Worm (Caenorhabditis elegans) whole organism, early embryonic: Measurements from ENCODE around the gene npr-31.

Experiments
- B0310.2 ChIP-seq: sonication (generic microtip); optimal IDR thresholded peaks from 2 replicates; lab custom pipeline; 2016; ENCODE audit warnings: mild to moderate bottlenecking, missing genetic modification characterization, missing compliant biosample characterization
- F13C5.2 ChIP-seq: sonication (generic microtip); optimal IDR thresholded peaks from 2 replicates; lab custom pipeline; 2017; ENCODE audit warnings: mild to moderate bottlenecking, missing genetic modification characterization, inconsistent platforms, missing compliant biosample characterization
- aly-1 ChIP-seq: sonication (generic microtip); optimal IDR thresholded peaks from 2 replicates; lab custom pipeline; 2016; ENCODE audit warnings: missing genetic modification characterization, missing compliant biosample characterization
- ama-1 ChIP-seq: fragments of 150-350 bp; optimal IDR thresholded peaks from 2 replicates; lab custom pipeline; 2014
- ceh-13 ChIP-seq: fragments of 200-800 bp; sonication (Bioruptor generic); optimal IDR thresholded peaks from 2 replicates; lab custom pipeline; 2018; ENCODE audit warnings: mild to moderate bottlenecking, missing genetic modification characterization, missing compliant biosample characterization
- ceh-36 ChIP-seq: sonication (generic microtip); optimal IDR thresholded peaks from 2 replicates; lab custom pipeline; 2016; ENCODE audit warnings: missing genetic modification characterization, inconsistent platforms, missing compliant biosample characterization
- ets-7 ChIP-seq: sonication (generic microtip); optimal IDR thresholded peaks from 2 replicates; lab custom pipeline; 2016; ENCODE audit warnings: missing genotype, missing genetic modification characterization, missing compliant biosample characterization
- flt-1 ChIP-seq: fragments of 200-800 bp; sonication (Bioruptor generic); IDR thresholded peaks from 2 replicates; pipeline ENCODE4 v1.3.6; 2022; ENCODE audit warnings: missing genetic modification characterization, missing compliant biosample characterization
- hmbx-1 ChIP-seq: sonication (generic microtip); optimal IDR thresholded peaks from 2 replicates; lab custom pipeline; 2016; ENCODE audit warnings: mild to moderate bottlenecking, missing genetic modification characterization, missing compliant biosample characterization
- hmg-4 ChIP-seq: fragments of 200-800 bp; sonication (Bioruptor generic); optimal IDR thresholded peaks from 2 replicates; lab custom pipeline; 2018; ENCODE audit warnings: mild to moderate bottlenecking, missing genetic modification characterization, missing compliant biosample characterization
- hnd-1 ChIP-seq: sonication (generic microtip); optimal IDR thresholded peaks from 2 replicates; lab custom pipeline; 2016; ENCODE audit warnings: missing genetic modification characterization, missing compliant biosample characterization
- pes-1 ChIP-seq: fragments of 200-800 bp; sonication (Bioruptor generic); IDR thresholded peaks from 2 replicates; pipeline ENCODE4 v1.3.6; 2022; ENCODE audit warnings: missing genetic modification reagents, missing genetic modification characterization, missing compliant biosample characterization
- scrt-1 ChIP-seq: fragments of 200-800 bp; sonication (Bioruptor generic); IDR thresholded peaks from 2 replicates; pipeline ENCODE4 v1.3.6; 2022; ENCODE audit warnings: missing genetic modification characterization, missing compliant biosample characterization
- sea-1 ChIP-seq: fragments of 200-800 bp; sonication (Bioruptor generic); conservative IDR thresholded peaks from 2 replicates; pipeline ENCODE4 v1.3.6; 2022; ENCODE audit warnings: missing genetic modification characterization, missing compliant biosample characterization
- tbx-11 ChIP-seq: fragments of 200-800 bp; sonication (Bioruptor generic); IDR thresholded peaks from 2 replicates; pipeline ENCODE4 v1.3.6; 2022; ENCODE audit warnings: missing genetic modification characterization, missing compliant biosample characterization
- tbx-37 ChIP-seq: fragments of 200-800 bp; sonication (Bioruptor generic); conservative IDR thresholded peaks from 2 replicates; pipeline ENCODE4 v1.3.6; 2022; ENCODE audit warnings: missing genetic modification reagents, missing genetic modification characterization, missing compliant biosample characterization
- tra-4 ChIP-seq: sonication (generic microtip); optimal IDR thresholded peaks from 2 replicates; lab custom pipeline; 2017; ENCODE audit warnings: missing genetic modification characterization, missing compliant biosample characterization

The npr-31 gene

DNA sequence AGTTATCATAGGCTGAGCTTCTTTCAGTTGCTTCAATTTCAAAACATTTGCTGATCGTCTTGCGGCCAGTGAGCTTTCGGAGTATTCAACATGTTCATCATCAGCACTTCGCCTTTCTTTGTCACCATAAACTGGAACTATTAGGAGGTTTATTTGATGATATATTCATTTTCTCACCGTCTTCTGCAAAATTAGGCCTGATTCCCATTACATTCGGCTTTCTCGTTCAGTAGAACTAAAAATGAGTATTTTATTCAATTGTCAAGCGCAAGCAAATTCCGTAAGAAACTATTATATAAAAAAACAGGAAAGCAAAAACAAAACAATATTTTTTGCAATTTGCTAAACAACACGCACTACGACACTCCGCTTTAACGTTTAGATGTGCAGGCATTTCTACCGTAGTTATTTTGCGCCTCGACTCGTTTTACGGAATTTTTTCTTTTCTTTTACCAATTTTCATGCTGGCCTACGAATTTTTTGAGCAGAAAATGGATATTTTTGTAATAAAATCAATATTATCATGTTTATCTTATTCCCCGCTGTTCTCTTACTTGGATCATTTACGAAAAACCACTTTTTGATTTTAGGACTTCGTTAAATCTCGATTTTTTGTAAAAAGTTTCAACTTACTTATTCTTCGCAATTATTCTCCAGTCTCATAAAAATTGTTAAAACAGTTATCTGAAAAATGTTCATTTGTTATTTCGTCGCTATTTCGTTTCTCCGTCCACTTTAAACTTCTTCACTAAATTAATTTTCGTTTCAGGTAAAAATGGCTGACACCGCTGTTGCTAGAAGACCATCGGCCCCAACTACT is 39.4 kb upstream of the npr-31 start, which contains the start of the genes farl-11 and rpl-33:
Gene farl-11 (minus strand): TSS at position 242 of the 820 bp plus-strand sequence.
Gene rpl-33 (plus strand): TSS at position 770 of the 820 bp plus-strand sequence.
- TF ChIP-seq F13C5.2 (tag; lab: Kevin White, UChicago) (peak; percentile 51), flt-1 (0 out of 2 replicates have a peak, but pooled peaks have one; percentile 27), ets-7 (tag; lab: Kevin White, UChicago) (no peak), ceh-36 (tag; lab: Kevin White, UChicago) (no peak)

DNA sequence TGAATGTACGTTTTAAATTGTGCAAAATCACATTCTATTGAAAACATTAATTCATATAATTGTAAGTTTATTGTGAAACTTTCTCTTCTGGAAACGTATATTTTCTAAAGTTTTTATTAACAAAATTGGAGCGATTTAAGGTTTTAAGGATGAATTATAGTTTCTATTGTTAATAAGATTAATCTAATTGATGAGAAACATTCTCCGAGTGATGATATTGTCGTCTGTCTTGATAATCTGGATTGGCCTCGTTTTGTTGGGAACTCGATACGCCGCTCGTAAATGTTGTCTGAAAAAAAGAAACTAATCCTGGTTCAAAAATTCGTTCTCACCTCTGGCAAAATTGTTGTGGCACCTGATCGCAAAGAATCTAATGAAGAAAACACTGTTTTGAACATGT is 38.1 kb upstream of the npr-31 start:
- TF ChIP-seq tra-4 (tag; lab: Kevin White, UChicago) (no peak), flt-1 (no peak), F13C5.2 (tag; lab: Kevin White, UChicago) (no peak), sea-1 (GFP tag; lab: Robert Waterston, UW) (no peak), tbx-37 (GFP tag; lab: Robert Waterston, UW) (no peak), hmbx-1 (no peak), hnd-1 (no peak), ama-1 (no peak), scrt-1 (GFP tag; lab: Robert Waterston, UW) (no peak), tbx-11 (GFP tag; lab: Robert Waterston, UW) (no peak), B0310.2 (tag; lab: Kevin White, UChicago) (no peak)

DNA sequence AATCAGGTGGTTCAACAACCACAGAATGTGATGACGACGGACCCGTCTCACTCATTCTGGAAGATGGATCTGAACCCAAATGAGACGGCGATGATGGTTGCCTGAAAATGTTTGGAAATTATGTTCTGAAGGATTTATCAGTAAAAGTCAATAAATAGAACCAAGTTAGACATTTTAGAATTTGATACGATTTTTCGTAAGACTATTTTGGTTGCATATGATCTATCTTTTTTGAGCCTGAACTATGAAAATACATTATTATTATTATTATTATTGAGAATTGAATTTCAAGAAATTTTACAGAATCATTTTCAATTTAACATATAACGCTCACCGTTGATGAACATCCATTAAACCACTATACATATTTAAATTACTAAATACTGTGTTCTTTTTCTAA is 34.5 kb upstream of the npr-31 start, which contains the start of gene F10E7.9:
Gene F10E7.9 (minus strand): TSS at position 101 of the 400 bp plus-strand sequence.
- TF ChIP-seq aly-1 (tag; lab: Kevin White, UChicago) (no peak), F13C5.2 (tag; lab: Kevin White, UChicago) (no peak), B0310.2 (tag; lab: Kevin White, UChicago) (no peak), flt-1 (no peak), hnd-1 (no peak)

DNA sequence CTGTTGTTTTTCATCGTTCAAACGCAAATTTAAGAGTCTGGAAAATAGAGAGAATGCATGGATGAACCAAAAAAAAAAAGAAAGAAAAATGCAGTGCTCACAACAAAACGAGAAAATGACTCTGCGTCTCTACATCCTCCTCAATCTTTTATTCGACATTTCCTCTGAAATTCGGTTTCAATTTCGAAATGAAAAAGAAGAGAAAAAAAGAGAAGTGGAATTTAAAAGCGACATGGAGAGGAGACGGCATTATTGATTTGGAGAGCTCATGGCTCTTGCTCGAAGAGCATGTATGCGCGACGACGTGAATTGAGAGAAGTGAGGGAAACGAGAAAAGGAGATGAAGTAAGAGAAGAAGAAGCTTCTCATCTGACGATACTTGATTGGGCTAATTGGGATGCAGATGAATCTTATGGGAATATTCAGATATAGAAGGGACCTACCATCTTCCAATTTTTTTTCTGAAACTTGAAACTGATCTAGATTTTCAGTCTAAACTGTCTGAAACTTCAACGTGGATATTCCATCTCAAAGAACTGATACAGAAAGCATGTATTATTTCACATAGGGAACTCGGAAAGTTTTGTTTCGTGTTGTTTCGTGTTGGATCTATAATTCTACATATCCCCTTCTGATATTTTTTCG is 33.3 kb upstream of the npr-31 start:
- TF ChIP-seq ets-7 (tag; lab: Kevin White, UChicago) (no peak), B0310.2 (tag; lab: Kevin White, UChicago) (no peak), hnd-1 (no peak), scrt-1 (GFP tag; lab: Robert Waterston, UW) (no peak), ama-1 (no peak), tbx-37 (GFP tag; lab: Robert Waterston, UW) (no peak), hmbx-1 (no peak), aly-1 (tag; lab: Kevin White, UChicago) (no peak), tbx-11 (GFP tag; lab: Robert Waterston, UW) (no peak), ceh-13 (GFP tag; lab: Kevin White, UChicago) (no peak), ceh-36 (tag; lab: Kevin White, UChicago) (no peak), F13C5.2 (tag; lab: Kevin White, UChicago) (no peak), pes-1 (GFP tag; lab: Robert Waterston, UW) (no peak), tra-4 (tag; lab: Kevin White, UChicago) (no peak), flt-1 (no peak), sea-1 (GFP tag; lab: Robert Waterston, UW) (no peak), hmg-4 (GFP tag; lab: Kevin White, UChicago) (no peak)

- peak; percentile 68 for TF ChIP-seq F13C5.2 (tag; lab: Kevin White, UChicago)
- no peak for TF ChIP-seq aly-1 (tag; lab: Kevin White, UChicago)
Observed at ce11 chrII:7111657-7112049, 32.8 kb upstream of the npr-31 start, which contains the start of gene F10E7.5. TSS of gene F10E7.5 (plus strand) at chrII:7111978.

DNA sequence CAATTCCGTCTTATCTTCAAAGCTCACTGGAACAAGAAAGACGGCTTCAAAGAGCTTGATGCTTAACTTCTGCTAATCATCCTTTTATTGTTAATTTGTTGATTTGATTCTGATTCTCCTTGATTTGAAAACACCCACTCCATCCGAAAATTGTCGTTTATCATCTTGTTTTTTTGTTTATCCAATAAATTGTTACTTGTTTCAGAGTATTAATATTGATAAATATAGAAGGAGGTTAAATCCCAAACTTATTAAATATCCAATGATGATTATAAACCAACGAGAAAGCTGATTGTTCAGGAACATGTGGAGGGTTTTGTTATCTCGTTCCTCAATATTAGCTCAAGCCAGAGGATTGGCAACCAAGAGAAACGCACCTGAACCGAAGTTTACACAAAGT is 31.6 kb upstream of the npr-31 start, which contains the start of gene F10E7.6:
Gene F10E7.6 (plus strand): TSS at position 301 of the 400 bp plus-strand sequence.
- TF ChIP-seq ceh-36 (tag; lab: Kevin White, UChicago) (no peak), ama-1 (no peak), tbx-11 (GFP tag; lab: Robert Waterston, UW) (no peak), B0310.2 (tag; lab: Kevin White, UChicago) (no peak), tra-4 (tag; lab: Kevin White, UChicago) (no peak), tbx-37 (GFP tag; lab: Robert Waterston, UW) (no peak), F13C5.2 (tag; lab: Kevin White, UChicago) (no peak), pes-1 (GFP tag; lab: Robert Waterston, UW) (no peak), ets-7 (tag; lab: Kevin White, UChicago) (no peak)

- no peak for TF ChIP-seq tbx-11 (GFP tag; lab: Robert Waterston, UW)
- TF ChIP-seq hmg-4 (GFP tag; lab: Kevin White, UChicago) = no peak
- TF ChIP-seq pes-1 (GFP tag; lab: Robert Waterston, UW) = no peak
Observed at ce11 chrII:7115638-7116037, 28.8 kb upstream of the npr-31 start, which contains the start of gene cutl-5. TSS of gene cutl-5 (minus strand) at chrII:7115906.

DNA sequence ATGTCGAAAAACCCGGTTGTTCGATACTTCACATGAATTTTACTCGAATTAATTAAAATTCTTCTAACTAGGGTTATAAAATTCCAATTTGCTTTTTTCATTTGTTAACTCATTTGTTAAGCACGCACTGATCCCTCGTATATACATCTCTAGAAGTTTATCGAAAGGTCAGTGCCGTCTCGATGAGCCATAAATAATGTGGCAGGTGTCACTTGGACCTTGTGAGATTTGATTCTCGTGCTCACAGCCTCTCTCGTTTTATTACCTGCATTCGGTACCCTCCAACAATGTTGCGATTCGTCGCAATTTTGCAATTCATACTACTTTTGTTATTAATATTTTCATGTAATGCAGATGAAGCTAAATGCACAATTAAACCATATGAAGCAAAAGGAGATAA is 28.1 kb upstream of the npr-31 start, which contains the start of gene spon-1:
Gene spon-1 (plus strand): TSS at position 208 of the 400 bp plus-strand sequence.
- TF ChIP-seq ceh-13 (GFP tag; lab: Kevin White, UChicago) (no peak), pes-1 (GFP tag; lab: Robert Waterston, UW) (no peak), ceh-36 (tag; lab: Kevin White, UChicago) (no peak), F13C5.2 (tag; lab: Kevin White, UChicago) (no peak), ama-1 (no peak), sea-1 (GFP tag; lab: Robert Waterston, UW) (no peak), aly-1 (tag; lab: Kevin White, UChicago) (no peak), tra-4 (tag; lab: Kevin White, UChicago) (no peak), ets-7 (tag; lab: Kevin White, UChicago) (no peak), hnd-1 (no peak), B0310.2 (tag; lab: Kevin White, UChicago) (no peak), scrt-1 (GFP tag; lab: Robert Waterston, UW) (no peak), hmg-4 (GFP tag; lab: Kevin White, UChicago) (no peak), tbx-11 (GFP tag; lab: Robert Waterston, UW) (no peak)
